Fruit fly (Drosophila melanogaster) ovary, adult (tissue): ENCODE results near the gene Abca3.

ENCODE experiments used
- CG17801 ChIP-seq: fragments of 200-800 bp; optimal IDR thresholded peaks from 2 replicates; lab custom pipeline; 2019; ENCODE audit warnings: missing biosample characterization, mild to moderate bottlenecking, missing genetic modification characterization, moderate library complexity; ENCODE audit not compliant: partially characterized antibody

Gene Abca3

DNA sequence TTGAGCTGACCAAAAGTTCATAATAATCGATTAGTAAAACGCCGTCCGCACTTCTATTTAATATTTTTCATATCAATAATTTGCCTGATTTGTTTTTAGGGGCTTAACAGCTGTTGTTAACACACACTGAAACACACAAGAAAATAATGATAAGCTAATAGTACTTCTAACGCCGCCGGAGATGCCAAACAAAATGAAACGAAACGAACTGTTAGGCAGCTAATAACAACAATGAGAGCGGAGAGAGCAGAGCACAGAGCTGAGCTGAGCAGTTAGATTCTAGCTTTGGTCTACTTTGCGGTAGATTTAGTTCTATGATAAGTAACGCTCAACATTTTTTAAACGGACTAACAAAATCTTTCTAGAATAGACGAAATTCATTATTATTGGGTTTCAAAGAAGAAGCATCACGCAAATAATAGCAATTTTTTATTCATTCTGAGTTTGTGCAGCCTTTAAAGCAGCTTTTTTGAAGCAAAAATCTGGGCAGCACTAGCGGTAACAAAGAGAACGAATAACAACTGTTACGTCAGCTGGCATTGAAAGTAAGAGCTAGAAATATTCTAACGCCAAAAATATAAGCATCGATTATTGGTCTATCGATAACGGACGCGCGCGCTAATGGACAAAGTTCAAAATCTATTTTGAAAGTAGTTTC lies at the start of gene Abca3:
Abca3 (minus strand) TSS at position 181 of the 658 bp plus-strand sequence.
- TF ChIP-seq CG17801 (GFP tag; lab: Kevin White, UChicago), result peak; percentile 82

DNA sequence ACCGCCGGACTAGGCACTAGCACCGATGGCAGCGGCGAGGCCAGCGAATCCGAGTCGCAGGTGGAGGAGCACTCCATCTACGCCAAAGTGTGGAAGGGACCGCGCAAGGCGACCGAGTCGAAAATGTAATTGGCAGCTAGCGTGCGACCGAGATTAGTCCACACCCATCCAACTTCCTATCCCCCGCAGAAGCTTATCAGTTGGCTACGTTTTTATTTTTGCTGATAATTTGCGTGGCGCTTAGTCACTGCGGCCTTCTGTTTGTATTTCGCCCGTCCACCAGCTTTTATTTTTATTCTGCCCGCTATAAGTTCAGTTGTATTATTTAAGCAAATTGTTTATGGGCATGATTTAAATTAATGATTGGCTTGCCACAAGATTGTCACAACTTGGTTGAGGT lies 47.1 kb upstream of the Abca3 start:
- no peak for TF ChIP-seq CG17801 (GFP tag; lab: Kevin White, UChicago)

DNA sequence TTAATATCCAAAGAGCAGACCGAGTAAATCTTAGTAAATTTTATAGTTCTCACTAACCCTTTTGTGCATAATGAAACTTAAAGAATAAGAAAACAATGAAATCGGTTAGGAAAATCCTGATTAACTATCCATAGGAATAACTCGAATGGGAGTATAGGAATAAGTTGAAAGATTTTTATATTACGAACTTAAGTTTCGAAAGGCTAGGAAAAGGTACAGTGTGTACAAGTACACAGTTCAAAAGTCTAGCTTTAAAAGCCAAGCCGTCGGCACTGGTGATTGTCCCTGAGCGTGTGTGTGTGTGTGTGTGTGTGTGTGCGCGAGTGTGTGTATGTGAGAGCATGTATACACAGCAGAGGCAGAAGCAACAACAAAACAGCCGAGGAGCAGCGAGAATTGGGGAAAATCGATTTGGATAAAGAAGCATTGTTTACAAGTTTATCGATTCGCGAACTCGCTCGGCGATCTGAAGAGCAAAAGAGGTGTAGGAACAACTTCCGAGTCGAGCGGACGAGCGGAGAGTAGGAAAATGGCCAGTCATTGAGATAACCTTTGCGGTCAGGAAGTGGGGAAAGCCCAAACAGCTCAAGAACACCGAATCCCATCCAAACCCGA lies 44.9 kb upstream of the Abca3 start:
- TF ChIP-seq CG17801 (GFP tag; lab: Kevin White, UChicago), result no peak

DNA sequence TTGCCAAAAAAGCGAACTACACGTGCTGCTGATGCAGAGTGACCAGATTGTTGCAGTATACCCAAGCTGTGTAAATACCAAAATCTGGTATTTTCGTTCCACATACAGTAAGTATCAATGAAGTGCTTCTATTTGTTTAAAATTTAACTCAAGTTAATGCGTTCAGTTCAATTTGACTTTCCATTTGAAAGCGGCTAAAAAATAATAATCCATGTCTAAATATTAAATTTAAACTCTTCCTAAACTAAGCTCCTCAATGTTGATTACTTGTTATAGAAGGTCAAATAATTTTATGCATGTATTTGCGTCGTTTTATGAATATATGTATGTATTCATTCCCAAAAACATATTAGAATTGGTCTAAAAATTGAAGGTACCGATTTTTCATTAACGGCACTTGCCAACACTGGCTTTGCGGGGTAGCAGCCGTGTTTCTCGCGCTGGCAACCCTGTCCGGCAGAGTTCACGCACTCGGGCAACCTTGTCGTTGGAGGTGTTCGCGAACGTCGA lies 43.4 kb upstream of the Abca3 start, which contains the start of the genes peng and sol:
peng (minus strand) TSS at position 44 of the 510 bp plus-strand sequence.
sol (plus strand) TSS at position 481 of the 510 bp plus-strand sequence.
- peak; percentile 56 for TF ChIP-seq CG17801 (GFP tag; lab: Kevin White, UChicago)

DNA sequence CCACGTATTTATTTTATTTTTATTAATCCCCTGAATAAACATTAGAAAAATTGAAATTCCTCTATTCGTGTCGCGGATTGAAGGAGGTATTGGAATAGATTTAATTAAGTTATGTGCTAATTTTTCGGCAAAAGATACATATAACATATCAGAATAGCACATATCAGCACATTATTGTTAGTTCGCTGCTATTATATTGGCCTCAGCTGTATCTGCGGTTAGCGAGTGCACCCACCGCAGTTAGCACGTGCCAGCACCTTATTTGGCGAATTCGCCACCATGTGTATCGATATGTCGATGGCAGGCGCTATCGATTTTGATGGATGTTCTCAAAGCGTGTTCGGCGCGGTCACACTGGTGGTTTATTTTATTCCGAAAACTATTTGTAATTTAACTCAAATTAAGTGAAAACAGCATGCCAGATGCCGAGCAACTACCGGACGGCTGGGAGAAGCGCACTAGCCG lies 38.6 kb upstream of the Abca3 start, which contains the start of gene dod:
dod (plus strand) TSS at position 323 of the 465 bp plus-strand sequence.
- TF ChIP-seq CG17801 (GFP tag; lab: Kevin White, UChicago), result peak; percentile 56

DNA sequence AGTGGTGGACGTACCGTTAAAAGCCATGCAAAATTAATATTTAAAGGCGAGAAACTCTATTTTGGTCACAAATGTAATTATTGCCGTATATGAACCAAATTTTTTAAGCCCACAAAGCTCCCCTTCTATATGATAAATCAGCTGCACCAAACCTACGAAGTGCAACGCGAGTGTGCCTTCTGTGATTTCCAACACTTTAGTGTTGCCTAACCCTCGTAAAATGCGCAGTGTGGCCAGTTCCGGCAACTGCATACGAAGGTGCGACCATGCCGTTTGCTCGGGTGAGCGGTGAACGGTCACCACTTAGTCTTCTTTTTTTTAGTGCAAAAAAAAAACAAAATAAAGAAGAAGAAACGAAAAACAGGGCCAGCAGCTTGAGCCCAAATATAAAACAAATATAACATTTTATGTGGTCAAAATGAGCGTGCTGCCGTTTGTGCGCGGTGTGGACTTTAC lies 33.0 kb upstream of the Abca3 start, which contains the start of the genes tty and fliI:
tty (minus strand) TSS at position 201 of the 456 bp plus-strand sequence.
fliI (plus strand) TSS at position 266 of the 456 bp plus-strand sequence.
- peak; percentile 95 for TF ChIP-seq CG17801 (GFP tag; lab: Kevin White, UChicago)

DNA sequence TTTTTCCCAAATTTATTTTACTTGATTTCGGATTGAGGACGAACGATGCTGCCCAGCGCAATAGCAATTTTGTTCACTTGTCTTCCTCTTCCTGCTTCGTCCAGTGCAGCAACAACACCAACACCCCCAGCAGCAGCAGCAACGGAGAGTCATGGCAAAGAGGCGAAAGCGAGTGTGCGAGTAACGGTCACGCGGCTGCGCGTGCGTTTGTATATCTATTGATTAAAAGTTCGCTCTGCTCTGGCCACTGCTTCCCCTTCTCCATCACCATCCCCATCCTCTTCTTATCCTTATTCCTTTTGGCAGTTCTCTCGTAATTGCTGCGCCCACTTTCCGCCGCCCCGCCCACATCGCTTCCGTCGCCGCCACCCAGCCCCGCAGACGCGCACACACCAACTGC lies 31.7 kb upstream of the Abca3 start:
- TF ChIP-seq CG17801 (GFP tag; lab: Kevin White, UChicago), result no peak

DNA sequence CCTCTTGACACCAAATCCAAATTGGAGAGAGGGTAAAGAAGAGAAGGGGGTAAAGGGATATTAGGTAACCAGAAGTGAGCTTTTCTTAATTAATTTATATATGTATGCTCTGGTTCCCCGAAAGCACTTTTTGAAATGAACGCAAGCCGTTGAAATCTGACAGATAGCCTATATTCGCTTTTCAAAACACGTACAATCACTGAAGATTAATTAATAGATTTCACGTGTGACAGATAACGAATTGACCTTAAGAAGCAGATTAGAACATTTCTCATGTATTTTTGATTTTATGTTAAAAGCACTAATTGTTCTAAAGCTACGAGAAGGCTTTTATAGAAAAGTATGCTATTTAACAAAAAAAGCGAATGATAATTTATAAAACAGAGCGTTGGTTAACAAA lies 30.6 kb upstream of the Abca3 start:
- TF ChIP-seq CG17801 (GFP tag; lab: Kevin White, UChicago), result no peak

DNA sequence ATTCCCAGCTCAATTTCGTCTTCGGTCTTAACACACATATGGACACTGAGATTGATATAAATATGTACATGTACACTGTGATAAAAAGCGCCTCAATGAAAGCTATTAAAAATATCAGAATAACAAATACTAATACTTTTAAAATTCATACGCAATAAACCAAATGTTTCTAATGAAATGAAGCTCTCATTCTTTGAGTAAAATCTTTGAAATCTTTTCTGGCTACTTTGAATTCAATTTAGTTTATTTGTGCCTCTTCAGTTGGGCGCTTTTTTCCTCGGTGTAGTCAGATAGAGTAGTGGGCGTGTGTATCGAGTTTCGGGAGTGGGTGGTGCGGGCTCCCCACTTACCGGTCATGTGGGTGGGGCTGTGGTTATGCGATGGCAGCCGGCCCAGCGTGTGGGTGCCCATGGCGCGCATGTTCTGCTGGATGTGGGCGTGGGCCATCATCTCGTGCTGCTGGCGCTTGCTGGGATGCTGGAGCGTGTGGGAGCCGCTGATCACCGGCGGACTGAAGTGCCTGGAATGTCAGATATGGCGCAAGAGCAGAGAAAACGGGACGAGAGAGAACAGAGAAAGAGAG lies 28.1 kb upstream of the Abca3 start:
- TF ChIP-seq CG17801 (GFP tag; lab: Kevin White, UChicago), result no peak

DNA sequence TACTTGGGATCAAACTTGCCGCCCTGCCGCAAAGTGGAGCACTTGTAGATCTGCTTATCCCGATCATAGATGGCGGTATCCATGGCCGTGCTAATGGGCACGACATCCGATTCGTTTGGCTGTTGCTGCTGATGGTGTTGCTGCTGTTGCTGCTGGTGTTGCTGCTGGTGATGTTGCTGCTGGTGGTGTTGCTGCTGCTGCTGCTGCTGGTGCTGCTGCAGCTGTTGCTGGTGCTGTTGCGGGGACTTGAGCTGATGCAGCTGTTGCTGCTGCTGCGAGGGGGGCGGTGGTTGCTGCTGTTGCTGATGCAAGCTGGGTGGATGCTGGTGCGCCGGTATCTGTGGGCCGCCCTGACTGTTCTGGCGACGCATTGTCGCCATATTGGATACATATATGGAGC lies 26.7 kb upstream of the Abca3 start:
- no peak for TF ChIP-seq CG17801 (GFP tag; lab: Kevin White, UChicago)

DNA sequence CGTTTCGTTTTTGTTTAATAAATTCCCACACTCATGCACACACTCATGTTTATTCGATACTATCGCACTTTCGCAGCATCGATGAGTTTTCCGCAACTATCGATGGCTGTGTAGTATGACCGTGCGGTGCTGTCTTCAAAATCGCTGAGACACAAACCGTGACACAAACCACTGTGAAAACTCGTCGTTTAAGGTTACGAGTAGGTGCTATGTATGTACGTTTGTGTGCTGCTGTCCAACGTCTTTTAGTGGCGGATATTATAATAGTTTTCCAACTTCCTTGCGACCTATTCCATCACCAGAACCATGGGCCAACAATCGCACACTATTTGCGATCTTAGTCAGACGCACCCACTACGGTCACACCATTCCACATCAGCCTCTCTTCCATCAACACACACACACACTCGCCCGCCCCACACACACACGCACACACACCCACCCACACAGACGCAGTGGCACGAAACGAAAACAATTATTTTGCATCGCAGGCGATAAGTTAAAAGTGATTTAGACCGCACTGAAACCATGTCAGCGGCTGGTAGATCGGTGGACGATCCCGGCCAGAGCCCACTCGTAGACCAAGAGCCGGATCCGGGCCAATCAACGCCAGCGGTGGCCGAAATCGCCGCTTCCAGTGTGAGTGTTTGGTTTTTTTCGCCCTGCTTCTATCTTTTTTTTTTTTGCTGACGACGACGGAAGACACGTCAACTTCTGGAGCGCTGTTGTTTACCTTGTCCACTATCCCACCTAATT lies 17.6 kb upstream of the Abca3 start, which contains the start of the genes Dd and CG1486:
Dd (minus strand) TSS at position 77 of the 756 bp plus-strand sequence.
CG1486 (plus strand) TSS at position 114 of the 756 bp plus-strand sequence.
- peak; percentile 50 for TF ChIP-seq CG17801 (GFP tag; lab: Kevin White, UChicago)

DNA sequence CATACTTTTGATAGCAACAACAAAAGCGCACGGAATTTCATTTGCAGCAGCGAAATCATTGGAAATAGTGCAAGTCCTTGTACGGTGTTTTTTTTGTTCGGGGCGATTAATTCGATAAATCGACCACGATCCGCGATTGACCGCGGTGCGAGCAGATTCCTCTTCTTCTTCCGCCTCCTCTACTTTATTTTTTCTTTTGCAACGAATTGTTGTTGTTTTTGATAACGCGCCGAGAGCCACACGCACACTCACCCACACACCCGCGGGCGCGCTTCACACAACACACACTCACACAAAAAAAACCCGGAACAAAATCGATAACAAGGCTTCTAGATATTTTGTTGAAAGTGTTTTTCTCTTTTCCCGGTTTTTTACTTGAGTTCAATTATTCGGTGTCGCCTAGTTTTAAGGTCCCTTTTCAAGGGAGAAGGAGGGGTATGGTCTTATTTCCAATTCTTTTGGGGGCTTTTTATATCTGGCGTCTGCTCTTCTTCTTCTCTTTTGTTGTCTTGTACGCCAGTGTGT lies 16.8 kb upstream of the Abca3 start:
- no peak for TF ChIP-seq CG17801 (GFP tag; lab: Kevin White, UChicago)

DNA sequence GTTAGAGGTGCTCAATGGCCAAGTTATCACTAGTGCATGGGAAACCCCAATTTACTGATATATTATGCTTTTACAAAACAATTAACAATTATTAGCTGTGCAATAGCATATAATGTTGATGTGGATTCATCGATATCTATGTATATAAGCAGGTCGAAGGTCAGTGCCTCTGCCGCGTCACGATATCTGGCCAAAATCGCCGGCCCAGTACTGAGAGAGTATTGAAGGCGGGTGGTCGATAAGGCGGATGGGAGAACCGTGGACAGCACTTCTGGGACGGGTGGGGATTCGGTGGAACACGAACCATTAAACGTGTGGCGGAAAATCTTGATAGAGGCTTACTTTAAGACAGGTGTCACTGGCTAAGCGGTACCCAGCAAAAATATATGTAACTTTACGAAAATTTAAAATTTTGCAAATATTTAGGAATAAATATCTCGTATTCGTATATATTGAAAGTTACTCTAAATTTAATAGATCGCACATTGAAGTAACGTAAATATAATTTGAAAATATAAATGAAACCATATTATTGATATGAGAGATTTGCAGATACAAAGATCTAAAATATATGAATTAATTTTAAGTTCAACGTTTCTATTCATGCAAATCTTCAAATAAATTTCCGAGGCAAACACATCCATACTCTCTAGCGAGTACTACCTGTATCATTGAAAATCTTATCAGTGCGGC lies 16.0 kb upstream of the Abca3 start:
- peak; percentile 59 for TF ChIP-seq CG17801 (GFP tag; lab: Kevin White, UChicago)
